Worm (Caenorhabditis elegans): ENCODE results near the gene K11H3.2.

DNA sequence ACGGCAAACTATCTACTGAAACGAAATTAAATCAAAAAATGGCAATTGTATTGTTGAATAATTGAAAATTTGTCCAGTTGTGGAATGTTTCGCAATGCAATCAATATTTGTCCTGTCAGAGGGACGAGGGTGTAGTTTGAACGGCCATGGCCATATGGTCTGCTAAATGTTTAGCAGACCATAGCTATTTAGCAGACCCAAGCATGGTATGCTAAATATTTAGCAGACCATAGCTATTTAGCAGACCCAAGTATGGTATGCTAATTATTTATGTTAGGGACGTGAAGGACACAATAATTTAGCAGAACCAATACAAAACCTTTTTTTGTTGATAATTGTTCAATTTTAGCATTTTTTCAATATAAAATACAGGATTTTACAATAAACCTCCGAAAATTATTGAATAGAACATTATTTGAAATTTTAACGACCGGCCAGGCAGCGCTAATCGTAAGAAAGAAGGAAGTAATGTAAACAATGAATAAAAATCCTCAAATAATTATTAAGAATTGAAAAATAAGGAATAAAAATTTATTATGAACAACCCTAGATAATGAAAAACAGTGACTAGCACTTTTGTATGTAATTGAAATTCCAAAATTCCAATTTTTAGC, 41.1 kb upstream of the K11H3.2 start, which contains the start of gene riok-3:
- TF ChIP-seq ceh-36 (tag; optimal IDR thresholded peaks at IDR 0.05) (no peak), pes-1 (GFP tag; IDR thresholded peaks at IDR 0.05) (no peak), ceh-13 (GFP tag; optimal IDR thresholded peaks at IDR 0.05) (no peak), ama-1 (optimal IDR thresholded peaks at IDR 0.05) (no peak), F13C5.2 (tag; optimal IDR thresholded peaks at IDR 0.05) (no peak), flt-1 (GFP tag; IDR thresholded peaks at IDR 0.05) (no peak), ets-7 (tag; optimal IDR thresholded peaks at IDR 0.05) (no peak), scrt-1 (GFP tag; IDR thresholded peaks at IDR 0.05) (no peak), aly-1 (tag; optimal IDR thresholded peaks at IDR 0.05) (no peak), hmbx-1 (tag; optimal IDR thresholded peaks at IDR 0.05) (no peak), sea-1 (GFP tag; conservative IDR thresholded peaks at IDR 0.05) (no peak), tbx-37 (GFP tag; conservative IDR thresholded peaks at IDR 0.05) (no peak), hnd-1 (tag; optimal IDR thresholded peaks at IDR 0.05) (no peak)

All from whole organism, early embryonic.